Worm (Caenorhabditis elegans) whole organism, L4/young adult: Measurements from ENCODE around the gene F02E11.3.

ENCODE experiments used
- W03F9.2 ChIP-seq: fragments of 150-350 bp; optimal IDR thresholded peaks from 2 replicates; lab custom pipeline; 2014; ENCODE audit warnings: missing biosample characterization, missing genetic modification characterization
- him-1 ChIP-seq: sonication (generic microtip); optimal IDR thresholded peaks from 2 replicates; lab custom pipeline; 2016; ENCODE audit warnings: missing genotype, missing genetic modification reagents, missing genetic modification characterization, missing compliant biosample characterization

ce11 chrII:3296644-3297043, 21.8 kb upstream of the F02E11.3 start, which contains the start of gene btb-16:
- TF ChIP-seq W03F9.2 (tag; lab: Kevin White, UChicago): no peak
- TF ChIP-seq him-1: no peak
